Worm (Caenorhabditis elegans): ENCODE results near the gene btb-17.
"Not testable (repeated sequence)": the region's sequence is repeated elsewhere in the genome, so short reads cannot be mapped to it uniquely, and the experiment has no call there.

Gene btb-17

ce11 chrII:3277686-3278085 is 17.5 kb upstream of the btb-17 start, which contains the start of gene F02E11.4:
Gene F02E11.4 (minus strand): TSS chrII:3277786.
- no peak for TF ChIP-seq W03F9.2 (tag; optimal IDR thresholded peaks at IDR 0.05)
- no peak for TF ChIP-seq him-1 (tag; optimal IDR thresholded peaks at IDR 0.05)
- no peak for TF ChIP-seq dao-5 (tag; optimal IDR thresholded peaks at IDR 0.05)

ce11 chrII:3278634-3279033 is 16.6 kb upstream of the btb-17 start, which contains the start of gene wht-4:
Gene wht-4 (plus strand): TSS chrII:3278934.
- TF ChIP-seq dao-5 (tag; optimal IDR thresholded peaks at IDR 0.05) (no peak), W03F9.2 (tag; optimal IDR thresholded peaks at IDR 0.05) (no peak), him-1 (tag; optimal IDR thresholded peaks at IDR 0.05) (no peak)

ce11 chrII:3282353-3282752 is 12.9 kb upstream of the btb-17 start, which contains the start of gene nep-13:
Gene nep-13 (plus strand): TSS chrII:3282653.
- no peak for TF ChIP-seq W03F9.2 (tag; optimal IDR thresholded peaks at IDR 0.05)
- TF ChIP-seq him-1 (tag; optimal IDR thresholded peaks at IDR 0.05) = no peak
- no peak for TF ChIP-seq dao-5 (tag; optimal IDR thresholded peaks at IDR 0.05)

- TF ChIP-seq him-1 (tag; optimal IDR thresholded peaks at IDR 0.05) (no peak), W03F9.2 (tag; optimal IDR thresholded peaks at IDR 0.05) (no peak), dao-5 (tag; optimal IDR thresholded peaks at IDR 0.05) (no peak)
These were observed 10.6 kb upstream of the btb-17 start, which contains the start of gene scl-15 for ce11 chrII:3284558-3284957. Gene scl-15 (minus strand): TSS chrII:3284658.

ce11 chrII:3287073-3287472 is 8.1 kb upstream of the btb-17 start, which contains the start of gene sri-63:
Gene sri-63 (plus strand): TSS chrII:3287373.
- no peak for TF ChIP-seq W03F9.2 (tag; optimal IDR thresholded peaks at IDR 0.05)
- TF ChIP-seq him-1 (tag; optimal IDR thresholded peaks at IDR 0.05) = no peak
- no peak for TF ChIP-seq dao-5 (tag; optimal IDR thresholded peaks at IDR 0.05)

- not testable (repeated sequence) for TF ChIP-seq him-1, dao-5, W03F9.2 (tag; optimal IDR thresholded peaks at IDR 0.05)
These were observed 4.7 kb upstream of the btb-17 start, which contains the start of gene F39E9.14 for ce11 chrII:3290544-3290943. Gene F39E9.14 (minus strand): TSS chrII:3290644.

- no peak for TF ChIP-seq W03F9.2 (tag; optimal IDR thresholded peaks at IDR 0.05)
- no peak for TF ChIP-seq dao-5 (tag; optimal IDR thresholded peaks at IDR 0.05)
- TF ChIP-seq him-1 (tag; optimal IDR thresholded peaks at IDR 0.05) = no peak
These were observed 1.4 kb downstream of the btb-17 start, which contains the start of gene btb-16 for ce11 chrII:3296644-3297043. Gene btb-16 (plus strand): TSS chrII:3296883.

- TF ChIP-seq dao-5 (tag; optimal IDR thresholded peaks at IDR 0.05) (no peak), W03F9.2 (tag; optimal IDR thresholded peaks at IDR 0.05) (no peak), him-1 (tag; optimal IDR thresholded peaks at IDR 0.05) (no peak)
These were observed 2.7 kb downstream of the btb-17 start, which contains the start of gene btb-18 for ce11 chrII:3297914-3298313. Gene btb-18 (plus strand): TSS chrII:3298214.

ce11 chrII:3299457-3299856 is 4.3 kb downstream of the btb-17 start, which contains the start of gene btb-22:
Gene btb-22 (plus strand): TSS chrII:3299757.
- TF ChIP-seq W03F9.2 (tag; optimal IDR thresholded peaks at IDR 0.05) (no peak), him-1 (tag; optimal IDR thresholded peaks at IDR 0.05) (no peak), dao-5 (tag; optimal IDR thresholded peaks at IDR 0.05) (no peak)

ce11 chrII:3303582-3303981 is 8.4 kb downstream of the btb-17 start:
- no peak for TF ChIP-seq him-1 (tag; optimal IDR thresholded peaks at IDR 0.05)
- no peak for TF ChIP-seq W03F9.2 (tag; optimal IDR thresholded peaks at IDR 0.05)
- no peak for TF ChIP-seq dao-5 (tag; optimal IDR thresholded peaks at IDR 0.05)

ce11 chrII:3310957-3311657 is 15.9 kb downstream of the btb-17 start:
- TF ChIP-seq dao-5 (tag; optimal IDR thresholded peaks at IDR 0.05) (no peak), him-1 (tag; optimal IDR thresholded peaks at IDR 0.05) (no peak), W03F9.2 (tag; optimal IDR thresholded peaks at IDR 0.05) (no peak)

ce11 chrII:3313442-3313841 is 18.2 kb downstream of the btb-17 start, which contains the start of gene F39E9.6:
Gene F39E9.6 (minus strand): TSS chrII:3313542.
- TF ChIP-seq dao-5 (tag; optimal IDR thresholded peaks at IDR 0.05) = no peak
- TF ChIP-seq him-1 (tag; optimal IDR thresholded peaks at IDR 0.05) = no peak
- TF ChIP-seq W03F9.2 (tag; optimal IDR thresholded peaks at IDR 0.05) = no peak

- TF ChIP-seq dao-5 (tag; optimal IDR thresholded peaks at IDR 0.05) (no peak), him-1 (tag; optimal IDR thresholded peaks at IDR 0.05) (no peak), W03F9.2 (tag; optimal IDR thresholded peaks at IDR 0.05) (no peak)
These were observed 23.6 kb downstream of the btb-17 start for ce11 chrII:3318839-3319238.

ce11 chrII:3322257-3322656 is 27.1 kb downstream of the btb-17 start, which contains the start of gene Y46D2A.1:
Gene Y46D2A.1 (plus strand): TSS chrII:3322557.
- no peak for TF ChIP-seq him-1 (tag; optimal IDR thresholded peaks at IDR 0.05)
- TF ChIP-seq dao-5 (tag; optimal IDR thresholded peaks at IDR 0.05) = no peak
- no peak for TF ChIP-seq W03F9.2 (tag; optimal IDR thresholded peaks at IDR 0.05)
